Fruit fly (Drosophila melanogaster) Kc167 (cell line): ENCODE measurements around the gene CG7139.

Experiments used
- Myc ChIP-seq: fragments of >200 bp; optimal IDR thresholded peaks from 2 replicates; lab custom pipeline; 2017; ENCODE audit warnings: missing external identifiers
- Sin3A ChIP-seq: fragments of >200 bp; optimal IDR thresholded peaks from 2 replicates; lab custom pipeline; 2018; ENCODE audit warnings: missing external identifiers
- h ChIP-seq: fragments of >200 bp; optimal IDR thresholded peaks from 3 replicates; lab custom pipeline; 2018; ENCODE audit warnings: missing external identifiers
- insv ChIP-seq: fragments of >200 bp; optimal IDR thresholded peaks from 3 replicates; lab custom pipeline; 2018; ENCODE audit warnings: missing external identifiers
- psq ChIP-seq: fragments of >200 bp; optimal IDR thresholded peaks from 2 replicates; lab custom pipeline; 2017; ENCODE audit warnings: missing external identifiers
- ttk ChIP-seq: sonication (Bioruptor generic); optimal IDR thresholded peaks from 2 replicates; lab custom pipeline; 2017; ENCODE audit warnings: missing external identifiers

DNA sequence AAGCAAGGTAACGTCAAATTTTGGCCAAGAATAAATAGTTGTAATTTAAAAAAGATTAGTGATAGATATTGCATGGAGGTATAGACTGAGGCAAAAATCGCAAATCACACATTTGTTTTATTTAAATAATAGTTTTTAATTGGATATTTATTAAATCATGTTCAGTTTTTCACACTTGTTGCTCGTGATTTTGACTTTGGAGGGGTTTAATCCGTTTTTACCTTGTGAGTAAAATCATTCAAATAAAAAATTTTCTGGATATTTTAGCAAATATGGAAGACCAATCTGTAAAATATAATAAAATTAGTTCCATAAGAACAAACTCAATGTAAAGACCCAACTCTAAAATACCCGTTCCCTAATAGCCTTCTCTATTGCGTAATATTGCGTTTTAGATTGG, 43.4 kb downstream of the CG7139 start, which contains the start of gene CG7140:
- no peak for TF ChIP-seq Sin3A (lab: Kevin White, UChicago)
- no peak for TF ChIP-seq Myc
- TF ChIP-seq h (lab: Kevin White, UChicago): no peak
- TF ChIP-seq psq (lab: Kevin White, UChicago): no peak
- no peak for TF ChIP-seq insv (lab: Kevin White, UChicago)
- TF ChIP-seq ttk (lab: Kevin White, UChicago): no peak
